Fruit fly (Drosophila melanogaster) whole organism: ENCODE results near the gene TTLL3B.

ENCODE experiments used
- Dll ChIP-seq: fragments of >200 bp; optimal IDR thresholded peaks from 2 replicates; lab custom pipeline; 2017
- pan ChIP-seq: fragments of >200 bp; optimal IDR thresholded peaks from 2 replicates; lab custom pipeline; 2017
- psq ChIP-seq: fragments of >200 bp; optimal IDR thresholded peaks from 2 replicates; lab custom pipeline; 2017

DNA sequence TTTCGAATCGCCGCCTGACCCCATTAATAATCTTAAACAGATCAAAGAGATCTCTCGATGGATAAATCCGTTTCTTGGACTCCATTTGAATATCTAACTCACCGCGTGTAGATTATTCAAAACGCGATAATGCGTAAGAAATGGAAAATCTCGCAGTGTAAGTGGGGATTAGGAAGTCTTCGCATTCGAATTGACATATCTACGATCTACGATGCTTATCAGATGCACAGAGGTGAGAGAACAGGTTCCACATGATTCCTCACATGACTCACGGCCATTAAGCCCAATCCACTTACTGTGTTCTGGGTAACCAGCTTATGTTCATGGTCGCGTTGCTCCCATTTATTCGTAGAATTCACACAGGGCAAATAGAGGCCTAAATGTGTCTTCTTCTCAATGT lies 36.4 kb upstream of the TTLL3B start:
- TF ChIP-seq Dll: no peak
- TF ChIP-seq pan (lab: Kevin White, UChicago): no peak
- no peak for TF ChIP-seq psq (lab: Kevin White, UChicago)
